Fruit fly (Drosophila melanogaster) whole organism, embryonic: Measurements from ENCODE around the gene CG6733.

Source experiments
- CG4328 ChIP-seq: fragments of 200-800 bp; sonication (Bioruptor generic); optimal IDR thresholded peaks from 3 replicates; lab custom pipeline; 2017; ENCODE audit warnings: missing biosample characterization, missing genetic modification reagents, missing genetic modification characterization
- nmo ChIP-seq: fragments of 200-800 bp; sonication (Bioruptor generic); optimal IDR thresholded peaks from 2 replicates; lab custom pipeline; 2018; ENCODE audit warnings: missing biosample characterization, mild to moderate bottlenecking, missing genetic modification characterization, moderate library complexity
- pita ChIP-seq: fragments of 200-800 bp; sonication (Bioruptor generic); optimal IDR thresholded peaks from 2 replicates; lab custom pipeline; 2017; ENCODE audit warnings: missing biosample characterization, mild to moderate bottlenecking, missing genetic modification characterization

DNA sequence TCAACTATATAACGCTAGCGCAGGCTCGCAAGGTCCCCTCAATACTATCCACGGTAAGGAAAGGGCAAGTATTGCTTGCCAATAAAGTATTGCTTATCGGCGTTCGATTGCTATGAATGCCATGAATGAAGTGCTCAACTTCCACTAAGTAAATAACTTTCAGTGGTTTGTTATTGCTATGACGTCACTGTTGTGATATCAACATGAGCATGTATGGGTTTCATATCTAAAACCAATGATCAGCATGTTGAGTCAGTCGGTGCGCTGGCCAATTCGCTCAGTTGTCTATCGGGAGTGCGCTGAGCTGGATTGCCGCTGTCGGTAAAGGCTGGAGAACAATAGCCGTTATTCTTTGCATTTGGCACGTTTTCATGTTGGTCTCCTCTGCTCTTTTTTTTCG, 23.4 kb downstream of the CG6733 start:
- TF ChIP-seq pita (no peak), nmo (GFP tag; lab: Kevin White, UChicago) (no peak), CG4328 (GFP tag; lab: Kevin White, UChicago) (no peak)
